Worm (Caenorhabditis elegans): ENCODE results near the gene M18.6.

M18.6 gene

ce11 chrIV:12124314-12125084, 3.4 kb downstream of the M18.6 start, which contains the start of gene dhhc-6:
Gene dhhc-6, plus strand, starts transcription at chrIV:12124952.
- no peak for TF ChIP-seq nhr-19 (GFP tag; conservative IDR thresholded peaks at IDR 0.05)

DNA sequence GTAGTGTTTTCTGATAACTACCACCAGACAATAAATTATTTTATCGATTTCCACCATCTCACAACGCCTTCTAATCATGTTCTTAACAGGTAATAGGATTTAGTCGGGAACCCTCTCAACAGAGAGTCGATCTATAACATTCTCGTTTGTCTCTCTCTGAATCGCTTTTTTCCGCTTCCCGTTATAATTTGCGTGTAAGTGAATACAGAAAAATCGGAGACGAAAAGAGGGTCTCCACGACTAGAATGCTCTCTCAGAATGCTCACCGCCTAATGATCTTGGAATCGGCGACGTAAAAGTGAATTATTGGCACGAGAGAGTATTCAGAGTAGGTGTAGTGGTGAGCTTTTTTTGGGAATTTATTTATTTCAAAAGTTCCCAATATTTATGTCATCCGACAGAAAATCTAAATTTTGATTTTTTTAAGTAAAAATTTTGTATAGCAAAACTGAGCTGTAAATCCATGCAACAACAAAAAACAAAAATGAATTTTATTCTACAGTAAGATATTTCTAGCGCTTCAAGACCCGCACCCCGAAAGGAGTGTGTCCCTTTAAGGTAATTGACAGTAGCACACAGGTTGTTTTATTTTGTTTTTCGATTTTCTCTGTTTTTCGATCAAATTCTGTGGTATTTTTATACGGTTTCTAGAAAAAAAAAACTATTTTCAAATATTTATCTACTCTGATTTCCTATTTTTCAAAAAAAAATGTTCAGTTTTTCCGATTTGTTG, 5.8 kb downstream of the M18.6 start:
- TF ChIP-seq nhr-71 (tag; optimal IDR thresholded peaks at IDR 0.05): peak; percentile 26
- TF ChIP-seq hlh-4 (tag; optimal IDR thresholded peaks at IDR 0.05): no peak
- TF ChIP-seq fkh-8 (tag; optimal IDR thresholded peaks at IDR 0.05): peak; percentile 55
- TF ChIP-seq mep-1 (tag; optimal IDR thresholded peaks at IDR 0.05): peak; percentile 2
- peak; percentile 27 for TF ChIP-seq nhr-47 (tag; optimal IDR thresholded peaks at IDR 0.05)
- no peak for TF ChIP-seq grh-1 (GFP tag; IDR thresholded peaks at IDR 0.05)
- TF ChIP-seq lin-14 (GFP tag; optimal IDR thresholded peaks at IDR 0.05): peak; percentile 51
- TF ChIP-seq nhr-77 (tag; optimal IDR thresholded peaks at IDR 0.05): no peak
- TF ChIP-seq tlp-1 (tag; optimal IDR thresholded peaks at IDR 0.05): no peak

ce11 chrIV:12127838-12128237, 6.7 kb downstream of the M18.6 start:
- TF ChIP-seq ces-1 (GFP tag; optimal IDR thresholded peaks at IDR 0.05): no peak
- TF ChIP-seq tbx-2 (tag; optimal IDR thresholded peaks at IDR 0.05): no peak
- peak in 1 of 3 experiments; percentile 10 for TF ChIP-seq ceh-82 (tag; optimal IDR thresholded peaks at IDR 0.05)
- TF ChIP-seq nhr-85 (tag): peak; percentile 60
- no peak for TF ChIP-seq lir-3 (tag; optimal IDR thresholded peaks at IDR 0.05; ENCODE audit: poor library complexity)
- TF ChIP-seq lsy-2 (tag; optimal IDR thresholded peaks at IDR 0.05): peak in 1 of 2 experiments; percentile 48
- TF ChIP-seq elt-2 (tag; optimal IDR thresholded peaks at IDR 0.05): no peak
- TF ChIP-seq skn-1 (tag; optimal IDR thresholded peaks at IDR 0.05): no peak
- no peak for TF ChIP-seq jun-1 (tag; optimal IDR thresholded peaks at IDR 0.05)
- TF ChIP-seq nhr-47 (tag; optimal IDR thresholded peaks at IDR 0.05): no peak
- TF ChIP-seq grh-1 (GFP tag; IDR thresholded peaks at IDR 0.05): no peak
- TF ChIP-seq mdl-1 (tag; optimal IDR thresholded peaks at IDR 0.05): peak in 1 of 2 experiments; percentile 26
- TF ChIP-seq ztf-4 (tag; optimal IDR thresholded peaks at IDR 0.05): no peak
- TF ChIP-seq xbp-1 (tag; optimal IDR thresholded peaks at IDR 0.05): no peak
- no peak for TF ChIP-seq nhr-11 (tag; optimal IDR thresholded peaks at IDR 0.05)
- TF ChIP-seq zip-4 (GFP tag; optimal IDR thresholded peaks at IDR 0.05): no peak
- peak; percentile 60 for TF ChIP-seq lin-14 (GFP tag; optimal IDR thresholded peaks at IDR 0.05)
- no peak for TF ChIP-seq efl-1 (optimal IDR thresholded peaks at IDR 0.05)
- TF ChIP-seq efl-1 (GFP tag; optimal IDR thresholded peaks at IDR 0.05 in 1 of 2): peak in 1 of 2 experiments; percentile 76

ce11 chrIV:12128708-12129107, 7.6 kb downstream of the M18.6 start:
- TF ChIP-seq mep-1 (tag; optimal IDR thresholded peaks at IDR 0.05): peak; percentile 23
- TF ChIP-seq lin-14 (GFP tag; optimal IDR thresholded peaks at IDR 0.05): peak; percentile 23
- no peak for TF ChIP-seq tlp-1 (tag; optimal IDR thresholded peaks at IDR 0.05)
- TF ChIP-seq jun-1 (tag; optimal IDR thresholded peaks at IDR 0.05): no peak
- peak; percentile 16 for TF ChIP-seq nhr-47 (tag; optimal IDR thresholded peaks at IDR 0.05)
- peak; percentile 14 for TF ChIP-seq nhr-85 (tag)
- no peak for TF ChIP-seq snu-23 (GFP tag; optimal IDR thresholded peaks at IDR 0.05)
- TF ChIP-seq lsy-2 (tag; optimal IDR thresholded peaks at IDR 0.05): peak in 1 of 2 experiments; percentile 9

DNA sequence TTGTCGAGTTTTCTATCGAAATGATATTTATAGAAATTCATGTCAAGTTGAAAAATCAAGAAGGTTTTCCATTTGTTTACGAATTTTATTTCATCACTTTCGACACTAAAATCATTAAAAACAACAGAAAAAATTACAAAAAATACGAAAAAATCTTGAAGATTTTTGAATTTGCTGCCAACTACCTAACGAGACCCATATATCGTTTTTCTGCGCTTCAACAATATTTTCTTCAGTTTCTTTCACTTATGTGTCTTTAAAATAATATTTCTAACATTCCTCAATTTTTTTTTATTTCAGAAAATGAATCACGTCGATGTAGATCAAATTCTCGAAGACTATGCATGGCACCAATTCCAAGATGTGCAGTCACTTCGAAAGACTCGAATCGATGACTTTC, 8.1 kb downstream of the M18.6 start, which contains the start of gene lin-24:
lin-24 (plus strand) TSS at position 301 of the 400 bp plus-strand sequence.
- TF ChIP-seq ets-5 (GFP tag; IDR thresholded peaks at IDR 0.05) (no peak), efl-1 (optimal IDR thresholded peaks at IDR 0.05) (no peak), efl-1 (GFP tag; optimal IDR thresholded peaks at IDR 0.05 in 1 of 2) (peak in 1 of 2 experiments; percentile 11)

Data from whole organism, L1 larva.